Worm (Caenorhabditis elegans) whole organism, mixed stage, embryonic: Measurements from ENCODE around the gene drap-1.

Experiments used
- elt-1 ChIP-seq: sonication (generic microtip); optimal IDR thresholded peaks from 2 replicates; lab custom pipeline; 2017; ENCODE audit warnings: missing genetic modification characterization, mild to moderate bottlenecking, missing compliant biosample characterization, antibody characterized with exemption, moderate library complexity, borderline replicate concordance; ENCODE audit not compliant: insufficient read depth
- mep-1 ChIP-seq: fragments of 150-350 bp; optimal IDR thresholded peaks from 2 replicates; lab custom pipeline; 2017; ENCODE audit warnings: missing biosample characterization, missing genetic modification reagents, missing genetic modification characterization, inconsistent platforms
- nhr-237 ChIP-seq: fragments of 150-350 bp; optimal IDR thresholded peaks from 2 replicates; lab custom pipeline; 2014; ENCODE audit warnings: missing biosample characterization, missing genetic modification characterization
- nhr-76 ChIP-seq: sonication (generic microtip); optimal IDR thresholded peaks from 2 replicates; lab custom pipeline; 2017; ENCODE audit warnings: missing biosample characterization, missing genetic modification characterization
- unc-62 ChIP-seq: fragments of 150-350 bp; optimal IDR thresholded peaks from 2 replicates; lab custom pipeline; 2014; ENCODE audit warnings: missing biosample characterization, missing genetic modification reagents, missing genetic modification characterization
- ztf-11 ChIP-seq: fragments of 150-350 bp; optimal IDR thresholded peaks from 2 replicates; lab custom pipeline; 2014; ENCODE audit warnings: missing biosample characterization, missing genetic modification characterization

ce11 chrV:9744934-9745333 is 15.0 kb downstream of the drap-1 start, which contains the start of gene F58E6.13:
- TF ChIP-seq mep-1 = no peak
- TF ChIP-seq nhr-76 (tag; lab: Kevin White, UChicago) = no peak
- no peak for TF ChIP-seq ztf-11 (tag; lab: Kevin White, UChicago)
- no peak for TF ChIP-seq elt-1 (tag; lab: Kevin White, UChicago)
- TF ChIP-seq nhr-237 (tag; lab: Kevin White, UChicago) = no peak
- no peak for TF ChIP-seq unc-62 (GFP tag; lab: Kevin White, UChicago)
